Fruit fly (Drosophila melanogaster): Measurements from ENCODE around the gene Dhfr.
A peak's percentile ranks its signal among the peaks of the same experiment; 100 is the strongest.

Dhfr gene

dm6 chr3R:16448378-16449134, 32.4 kb upstream of the Dhfr start (continued):
- TF ChIP-seq dpn (GFP tag; optimal IDR thresholded peaks at IDR 0.05), result peak in 1 of 2 experiments; percentile 71
- peak; percentile 67 for TF ChIP-seq CG10147 (GFP tag; optimal IDR thresholded peaks at IDR 0.05)
- peak; percentile 67 for TF ChIP-seq Fer1 (GFP tag; optimal IDR thresholded peaks at IDR 0.05)
- TF ChIP-seq run (tag; optimal IDR thresholded peaks at IDR 0.05), result peak; percentile 35
- TF ChIP-seq Dp (GFP tag; optimal IDR thresholded peaks at IDR 0.05), result no peak
- peak; percentile 85 for TF ChIP-seq sisA (GFP tag; IDR thresholded peaks at IDR 0.05)
- 0 out of 3 replicates have a peak, but pooled peaks have one; percentile 86 for TF ChIP-seq CG17361 (GFP tag; IDR thresholded peaks at IDR 0.05)
- TF ChIP-seq Neu2 (GFP tag; optimal IDR thresholded peaks at IDR 0.05; ENCODE audit: borderline replicate concordance), result no peak
- TF ChIP-seq NK7.1 (GFP tag; optimal IDR thresholded peaks at IDR 0.05), result no peak
- peak; percentile 7 for TF ChIP-seq shn (GFP tag; optimal IDR thresholded peaks at IDR 0.05)
- peak; percentile 65 for TF ChIP-seq ham (GFP tag; IDR thresholded peaks at IDR 0.05)
- peak; percentile 91 for TF ChIP-seq Xrp1 (GFP tag; IDR thresholded peaks at IDR 0.05)
- no peak for TF ChIP-seq CG33557 (GFP tag; optimal IDR thresholded peaks at IDR 0.05)
- peak; percentile 94 for TF ChIP-seq CG2199 (GFP tag; IDR thresholded peaks at IDR 0.05)
- TF ChIP-seq sens (GFP tag), result peak; percentile 84
- peak; percentile 75 for TF ChIP-seq Blimp-1 (GFP tag; optimal IDR thresholded peaks at IDR 0.05)
- TF ChIP-seq Sin3A (optimal IDR thresholded peaks at IDR 0.05), result no peak
- peak; percentile 28 for TF ChIP-seq Six4 (GFP tag; optimal IDR thresholded peaks at IDR 0.05)
- peak; percentile 20 for TF ChIP-seq fu2 (GFP tag; optimal IDR thresholded peaks at IDR 0.05)
- no peak for TF ChIP-seq CG10431 (GFP tag; optimal IDR thresholded peaks at IDR 0.05)
- TF ChIP-seq wor (GFP tag; IDR thresholded peaks at IDR 0.05), result peak; percentile 80
- peak; percentile 74 for TF ChIP-seq CG6272 (GFP tag; IDR thresholded peaks at IDR 0.05)
- TF ChIP-seq CG7745 (tag; optimal IDR thresholded peaks at IDR 0.05), result no peak
- no peak for TF ChIP-seq insv (GFP tag; optimal IDR thresholded peaks at IDR 0.05)
- peak; percentile 64 for TF ChIP-seq CG10979 (tag; optimal IDR thresholded peaks at IDR 0.05)
- no peak for TF ChIP-seq Dref (GFP tag; IDR thresholded peaks at IDR 0.05)
- no peak for TF ChIP-seq CG8290 (GFP tag; optimal IDR thresholded peaks at IDR 0.05)
- peak in 1 of 2 experiments; percentile 97 for TF ChIP-seq CG8290 (tag; optimal IDR thresholded peaks at IDR 0.05)
- 0 out of 3 replicates have a peak, but pooled peaks have one; percentile 12 for TF ChIP-seq CG14050 (GFP tag; IDR thresholded peaks at IDR 0.05)
- TF ChIP-seq repo (GFP tag; optimal IDR thresholded peaks at IDR 0.05), result no peak
- no peak for TF ChIP-seq CG10274 (GFP tag; optimal IDR thresholded peaks at IDR 0.05)
- TF ChIP-seq Fer2 (tag; optimal IDR thresholded peaks at IDR 0.05), result peak; percentile 7
- TF ChIP-seq Mad (GFP tag; optimal IDR thresholded peaks at IDR 0.05), result peak; percentile 68
- TF ChIP-seq CG3995 (GFP tag; optimal IDR thresholded peaks at IDR 0.05), result peak; percentile 49
- TF ChIP-seq trh (GFP tag; optimal IDR thresholded peaks at IDR 0.05), result peak; percentile 8
- TF ChIP-seq Tbp (GFP tag; optimal IDR thresholded peaks at IDR 0.05), result no peak
- peak; percentile 30 for TF ChIP-seq maf-S (GFP tag; optimal IDR thresholded peaks at IDR 0.05)
- peak; percentile 12 for TF ChIP-seq ro (GFP tag; IDR thresholded peaks at IDR 0.05)
- peak; percentile 10 for TF ChIP-seq HHEX (GFP tag; optimal IDR thresholded peaks at IDR 0.05)
- TF ChIP-seq CG8359 (GFP tag; optimal IDR thresholded peaks at IDR 0.05; ENCODE audit: borderline replicate concordance), result peak; percentile 48
- peak; percentile 77 for TF ChIP-seq Rfx (GFP tag; IDR thresholded peaks at IDR 0.05)
- TF ChIP-seq CG30431 (GFP tag; optimal IDR thresholded peaks at IDR 0.05), result peak; percentile 72
- TF ChIP-seq odd (GFP tag; optimal IDR thresholded peaks at IDR 0.05), result peak; percentile 54
- TF ChIP-seq CG1024 (GFP tag; IDR thresholded peaks at IDR 0.05), result peak; percentile 78
- peak; percentile 69 for TF ChIP-seq CG2120 (GFP tag; optimal IDR thresholded peaks at IDR 0.05)
- no peak for TF ChIP-seq Trl (optimal IDR thresholded peaks at IDR 0.05)
- peak; percentile 34 for TF ChIP-seq Trl (GFP tag; optimal IDR thresholded peaks at IDR 0.05)
- TF ChIP-seq Atf-2 (GFP tag; optimal IDR thresholded peaks at IDR 0.05), result peak; percentile 40
- no peak for TF ChIP-seq CoRest (tag; optimal IDR thresholded peaks at IDR 0.05)
- no peak for TF ChIP-seq sc (optimal IDR thresholded peaks at IDR 0.05)
- no peak for TF ChIP-seq sc (GFP tag; optimal IDR thresholded peaks at IDR 0.05)
- peak; percentile 19 for TF ChIP-seq Atf3 (GFP tag; optimal IDR thresholded peaks at IDR 0.05)
